Worm (Caenorhabditis elegans): ENCODE data around the gene col-125.

ce11 chrIV:11211547-11211946, 13.8 kb upstream of the col-125 start:
- TF ChIP-seq dve-1 (tag; optimal IDR thresholded peaks at IDR 0.05; ENCODE audit: insufficient read depth) (peak; percentile 50), lin-1 (GFP tag; IDR thresholded peaks at IDR 0.05) (0 out of 2 replicates have a peak, but pooled peaks have one; percentile 8), mep-1 (tag; optimal IDR thresholded peaks at IDR 0.05) (no peak), dmd-9 (GFP tag; IDR thresholded peaks at IDR 0.05) (no peak), spr-1 (tag; optimal IDR thresholded peaks at IDR 0.05) (no peak)

Measured in whole organism, L4 larva.